Worm (Caenorhabditis elegans) whole organism, dauer: Measurements from ENCODE around the gene cht-1.

Experiments
- unc-62 ChIP-seq: sonication (generic microtip); optimal IDR thresholded peaks from 2 replicates; lab custom pipeline; 2017; ENCODE audit warnings: missing biosample characterization, missing genetic modification reagents, missing genetic modification characterization

The cht-1 gene

DNA sequence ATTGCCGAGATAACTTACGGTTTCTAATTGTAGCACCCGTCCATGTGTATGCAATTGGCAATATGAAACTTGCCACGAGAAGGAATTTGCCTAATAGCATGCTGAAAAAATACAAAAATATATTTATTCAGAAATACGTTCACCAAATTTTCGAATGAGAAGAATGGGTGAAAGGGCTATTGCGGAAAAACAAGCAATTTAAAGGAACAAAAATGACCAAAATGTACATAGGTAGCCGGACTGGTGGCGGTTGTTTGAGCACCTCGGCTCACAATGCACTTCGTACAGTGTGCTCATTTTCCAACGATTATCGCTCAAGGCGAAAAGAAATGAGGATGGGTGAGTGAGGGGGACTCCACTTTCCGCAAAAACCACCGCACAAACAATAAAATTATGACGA is at the start of gene cht-1:
Gene cht-1 (minus strand): TSS at position 101 of the 400 bp plus-strand sequence.
- TF ChIP-seq unc-62 (GFP tag; lab: Kevin White, UChicago) = no peak

DNA sequence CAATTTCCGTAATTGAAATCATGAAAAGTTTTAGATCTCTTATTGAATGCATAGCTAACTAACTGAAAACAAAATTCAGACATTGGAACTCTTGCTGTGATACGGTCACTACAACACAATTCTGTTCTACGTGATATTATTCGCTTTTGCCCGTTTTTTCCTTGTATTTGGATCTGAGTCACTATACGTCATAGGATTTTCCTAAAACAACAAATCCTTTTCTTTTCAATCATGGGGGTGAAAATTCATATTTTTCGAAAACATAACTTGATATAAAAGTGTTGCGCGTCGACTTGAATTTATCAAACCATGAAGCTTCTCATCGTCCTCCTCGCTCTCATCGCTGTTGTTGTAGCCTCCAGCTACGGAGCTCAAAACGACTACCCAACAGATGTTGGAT is 46.2 kb upstream of the cht-1 start, which contains the start of gene ZK813.1:
Gene ZK813.1 (plus strand): TSS at position 301 of the 400 bp plus-strand sequence.
- no peak for TF ChIP-seq unc-62 (GFP tag; lab: Kevin White, UChicago)

DNA sequence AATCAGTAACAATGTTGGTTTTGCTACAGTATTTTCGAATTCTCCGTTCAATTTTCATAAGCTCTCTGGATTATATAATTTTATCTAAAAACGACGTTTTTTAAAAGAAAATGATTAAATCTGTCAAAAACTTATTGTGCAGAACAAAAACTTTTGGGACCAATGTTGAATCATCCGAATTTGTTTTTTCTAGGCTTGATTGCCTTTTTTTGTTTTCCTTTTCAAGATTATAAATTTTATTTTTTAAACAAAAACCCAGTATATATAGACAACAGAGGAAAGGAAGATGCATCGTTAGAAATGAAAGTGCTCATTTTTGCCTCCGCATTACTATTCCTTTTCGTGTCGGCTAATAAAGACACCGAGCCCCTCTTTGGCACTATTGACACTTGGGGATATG is 44.7 kb upstream of the cht-1 start, which contains the start of gene ZK813.7:
Gene ZK813.7 (plus strand): TSS at position 301 of the 400 bp plus-strand sequence.
- TF ChIP-seq unc-62 (GFP tag; lab: Kevin White, UChicago) = no peak

DNA sequence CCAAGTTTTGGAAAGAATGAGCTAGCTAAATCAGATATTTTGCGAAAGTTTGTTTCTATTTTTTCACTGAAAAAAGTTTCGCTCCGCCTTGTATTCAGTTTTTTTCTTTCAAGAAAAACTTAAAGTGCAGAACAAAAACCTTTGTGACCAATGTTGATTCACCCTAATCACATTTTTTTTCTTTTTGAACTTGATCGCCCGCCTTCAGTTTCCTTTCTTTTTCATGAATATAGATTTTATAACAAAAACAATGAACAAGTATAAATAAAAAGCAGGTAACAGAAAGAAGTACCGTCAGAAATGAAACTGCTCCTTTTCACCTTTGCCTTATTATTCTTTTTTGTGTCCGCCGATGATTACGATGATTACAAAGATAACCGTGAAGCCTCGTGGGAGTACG is 43.7 kb upstream of the cht-1 start, which contains the start of gene ZK813.2:
Gene ZK813.2 (plus strand): TSS at position 301 of the 400 bp plus-strand sequence.
- TF ChIP-seq unc-62 (GFP tag; lab: Kevin White, UChicago) = no peak

DNA sequence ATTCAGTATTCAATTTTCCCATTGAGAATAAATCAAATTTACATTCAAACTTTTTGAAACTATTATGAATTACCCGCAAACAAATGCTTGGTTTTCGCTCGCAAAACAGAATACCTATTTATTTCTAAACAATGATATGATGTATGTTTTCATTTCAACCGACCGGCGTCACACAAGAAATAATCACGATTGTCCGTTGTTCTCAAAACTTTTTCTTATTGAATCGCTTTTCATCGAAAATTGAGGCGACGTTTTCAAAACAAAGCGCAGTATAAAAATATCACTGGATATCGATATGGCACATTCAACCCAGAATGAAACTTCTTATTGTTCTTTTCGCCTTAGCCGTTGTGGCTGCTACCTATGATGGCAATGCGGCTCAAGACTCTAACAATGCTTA is 41.7 kb upstream of the cht-1 start, which contains the start of gene ZK813.3:
Gene ZK813.3 (plus strand): TSS at position 301 of the 400 bp plus-strand sequence.
- TF ChIP-seq unc-62 (GFP tag; lab: Kevin White, UChicago) = no peak

DNA sequence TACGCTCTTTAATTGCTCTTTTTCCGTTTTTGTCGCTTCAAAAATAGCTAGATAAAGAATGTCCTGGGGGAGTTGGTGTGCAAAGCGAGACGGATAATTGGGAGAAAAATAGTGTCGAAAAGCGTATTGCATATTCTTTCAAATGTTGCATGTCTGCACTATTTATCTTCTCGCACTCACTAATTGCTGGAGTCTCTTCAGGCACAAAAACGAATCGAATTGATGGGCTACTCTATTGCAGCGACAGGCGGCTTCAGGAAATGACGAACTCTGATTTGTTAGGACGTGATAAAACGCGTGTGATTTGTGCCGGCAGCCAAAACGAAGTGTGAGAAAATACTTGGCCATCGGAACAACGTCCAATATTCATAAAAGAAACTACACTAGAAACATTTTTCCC is 40.5 kb upstream of the cht-1 start:
- TF ChIP-seq unc-62 (GFP tag; lab: Kevin White, UChicago) = no peak

DNA sequence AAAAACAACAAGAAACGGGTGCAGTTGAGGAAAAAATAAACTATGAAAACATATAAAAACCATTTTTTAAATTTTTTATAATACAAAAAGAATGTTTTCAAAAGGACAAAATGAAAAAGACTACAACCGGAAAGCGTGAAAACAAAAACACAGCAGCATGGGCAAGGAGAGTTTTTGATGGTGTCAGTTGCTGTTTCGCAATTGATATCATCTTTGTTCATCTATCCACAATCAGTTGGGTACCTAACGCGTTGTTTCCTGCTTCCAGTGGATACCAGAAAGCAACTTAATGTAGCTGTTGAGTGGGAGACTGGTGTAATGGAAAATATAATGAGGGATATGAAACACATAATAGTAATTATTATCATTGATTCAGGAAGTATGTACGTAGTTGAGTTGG is 40.0 kb upstream of the cht-1 start:
- no peak for TF ChIP-seq unc-62 (GFP tag; lab: Kevin White, UChicago)

DNA sequence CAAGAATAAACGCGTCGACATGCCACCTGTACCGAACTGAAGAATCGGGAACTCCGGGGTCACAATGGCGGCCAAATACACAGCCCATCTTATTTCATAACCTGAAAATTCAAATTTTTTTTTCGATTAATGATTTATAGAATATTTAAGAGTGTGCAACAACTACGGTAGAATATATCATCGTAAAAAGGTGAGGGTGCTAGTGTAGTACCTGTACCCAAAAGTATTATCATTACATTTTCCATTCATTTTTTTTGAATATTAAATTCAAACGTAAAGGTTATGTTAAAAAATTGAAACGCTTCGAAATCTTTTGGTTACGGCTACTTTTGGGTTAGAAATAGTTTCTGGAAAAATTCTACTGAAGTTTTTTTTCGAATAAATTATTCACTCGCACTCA is 30.2 kb upstream of the cht-1 start, which contains the start of gene ZK813.4:
Gene ZK813.4 (minus strand): TSS at position 101 of the 400 bp plus-strand sequence.
- no peak for TF ChIP-seq unc-62 (GFP tag; lab: Kevin White, UChicago)

DNA sequence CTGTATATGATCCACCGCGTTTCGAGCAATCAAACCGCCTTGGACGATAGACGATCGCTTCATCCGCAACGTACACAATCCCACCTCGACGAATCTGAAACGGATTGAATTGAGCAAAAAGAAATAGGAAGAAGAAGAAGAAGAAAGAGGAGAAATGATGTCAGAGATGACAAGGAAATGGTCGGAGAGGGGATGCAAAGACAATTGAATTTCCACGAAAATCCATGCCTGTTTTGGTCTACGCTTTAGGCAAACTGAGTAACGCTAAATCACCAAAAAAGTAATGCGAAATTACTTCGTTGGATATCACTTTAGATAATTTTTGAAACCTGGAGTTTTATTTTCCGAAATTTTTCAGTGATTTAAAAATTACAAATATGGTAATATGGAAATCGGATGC is 29.3 kb upstream of the cht-1 start:
- no peak for TF ChIP-seq unc-62 (GFP tag; lab: Kevin White, UChicago)

DNA sequence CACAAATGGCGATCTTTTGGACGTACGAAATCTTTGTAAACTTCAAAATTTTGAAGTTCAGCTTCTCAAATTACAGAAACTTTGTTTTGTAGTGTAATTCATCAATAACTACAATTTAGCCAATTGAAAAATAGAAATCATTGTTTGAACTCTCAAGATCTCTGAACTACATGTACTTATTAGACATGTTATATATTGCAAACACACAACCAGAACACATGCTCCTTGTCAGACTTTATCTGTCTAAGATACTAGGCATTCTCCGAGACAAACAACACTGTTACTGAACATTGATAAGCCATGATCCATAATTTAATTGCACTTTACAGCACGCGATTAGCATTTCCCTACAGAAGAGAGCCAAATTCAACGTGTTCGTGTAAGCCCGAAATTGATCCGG is 24.7 kb upstream of the cht-1 start, which contains the start of gene ZK813.6:
Gene ZK813.6 (plus strand): TSS at position 301 of the 400 bp plus-strand sequence.
- no peak for TF ChIP-seq unc-62 (GFP tag; lab: Kevin White, UChicago)

DNA sequence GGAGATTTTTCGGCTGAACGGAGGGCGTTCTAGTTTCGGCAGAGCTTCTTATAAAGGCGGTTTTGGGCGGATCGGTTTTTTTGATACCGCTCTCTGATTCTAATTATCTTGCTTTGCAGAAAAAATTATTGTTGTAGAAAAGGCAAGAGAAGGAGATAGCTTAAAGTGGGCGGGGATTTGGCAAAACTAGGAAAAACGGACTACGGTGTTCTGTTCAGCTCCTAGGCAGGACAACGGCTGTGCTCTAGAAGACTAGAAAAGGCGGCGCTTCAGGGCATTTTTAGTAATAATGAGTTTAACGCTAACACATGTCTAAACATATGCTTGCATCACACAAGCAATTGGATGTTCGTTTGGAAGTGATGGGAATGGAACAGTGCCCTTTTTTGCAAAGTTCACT is 19.3 kb upstream of the cht-1 start, which contains the start of gene C04F6.7:
Gene C04F6.7 (minus strand): TSS at position 101 of the 400 bp plus-strand sequence.
- TF ChIP-seq unc-62 (GFP tag; lab: Kevin White, UChicago) = no peak

DNA sequence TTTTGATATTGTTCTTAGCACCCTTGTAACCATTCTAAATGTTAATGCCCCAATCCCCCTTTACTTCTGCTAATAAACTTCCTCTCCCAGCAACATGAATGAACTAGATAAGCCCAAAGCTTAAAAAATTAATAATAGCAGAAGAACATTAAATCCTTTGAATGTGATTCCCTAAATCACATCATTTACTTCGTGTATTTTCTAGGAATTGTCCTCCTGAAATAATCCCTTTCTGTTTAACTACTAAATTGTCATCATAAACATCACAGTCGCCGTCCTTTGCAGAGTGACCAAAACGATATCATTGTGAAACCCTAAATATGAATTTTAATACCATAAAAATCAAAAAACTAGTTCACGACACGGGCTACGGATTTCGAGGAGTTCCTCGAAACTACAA is 16.2 kb upstream of the cht-1 start:
- no peak for TF ChIP-seq unc-62 (GFP tag; lab: Kevin White, UChicago)

DNA sequence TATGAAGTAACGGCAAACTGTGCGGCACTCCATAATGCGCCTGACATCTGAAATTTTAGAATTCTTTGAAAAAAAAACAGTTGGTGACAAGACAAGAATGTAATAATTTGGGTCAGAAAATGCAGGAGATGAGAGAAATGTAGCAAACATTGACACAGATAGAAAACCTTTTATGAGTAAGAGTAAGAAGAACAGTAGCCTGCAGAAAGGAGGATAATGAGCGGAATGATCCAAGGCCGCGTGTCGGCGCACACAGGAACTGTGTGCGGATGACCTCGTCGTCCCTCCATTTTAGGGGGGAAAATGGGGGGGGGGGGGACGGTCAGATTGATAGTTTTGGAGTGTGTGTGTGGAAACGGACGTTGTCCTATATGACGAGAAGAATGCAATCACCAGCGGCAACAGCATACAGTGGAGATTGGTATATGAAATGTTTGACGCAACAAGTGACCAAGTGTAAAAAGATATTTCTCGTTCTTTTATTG is 14.9 kb upstream of the cht-1 start, which contains the start of gene dhs-27:
Gene dhs-27 (minus strand): TSS at position 51 of the 485 bp plus-strand sequence.
- TF ChIP-seq unc-62 (GFP tag; lab: Kevin White, UChicago) = no peak

DNA sequence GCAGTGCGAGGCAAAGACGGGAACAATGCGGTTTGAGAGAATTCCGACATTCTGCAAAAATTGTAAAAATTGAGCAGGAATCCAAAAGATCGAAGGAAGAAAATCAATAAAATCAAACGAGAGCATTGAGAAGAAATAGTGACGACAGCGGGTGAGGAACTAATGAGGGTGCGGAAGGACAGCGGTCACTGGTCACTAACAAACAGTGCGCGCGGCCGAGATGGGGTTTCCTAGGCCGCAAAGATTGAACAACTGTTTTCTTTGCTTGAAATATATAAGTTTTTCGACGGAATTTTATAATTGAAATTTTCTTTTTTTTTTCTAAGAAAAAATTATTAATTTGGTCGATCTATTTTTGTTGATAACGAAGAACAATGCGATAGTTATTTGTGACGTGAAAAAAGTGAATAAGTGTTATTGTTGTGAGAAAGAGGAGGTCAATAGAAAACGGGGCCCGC is 11.8 kb upstream of the cht-1 start, which contains the start of gene unc-78:
Gene unc-78 (minus strand): TSS at position 51 of the 458 bp plus-strand sequence.
- no peak for TF ChIP-seq unc-62 (GFP tag; lab: Kevin White, UChicago)

DNA sequence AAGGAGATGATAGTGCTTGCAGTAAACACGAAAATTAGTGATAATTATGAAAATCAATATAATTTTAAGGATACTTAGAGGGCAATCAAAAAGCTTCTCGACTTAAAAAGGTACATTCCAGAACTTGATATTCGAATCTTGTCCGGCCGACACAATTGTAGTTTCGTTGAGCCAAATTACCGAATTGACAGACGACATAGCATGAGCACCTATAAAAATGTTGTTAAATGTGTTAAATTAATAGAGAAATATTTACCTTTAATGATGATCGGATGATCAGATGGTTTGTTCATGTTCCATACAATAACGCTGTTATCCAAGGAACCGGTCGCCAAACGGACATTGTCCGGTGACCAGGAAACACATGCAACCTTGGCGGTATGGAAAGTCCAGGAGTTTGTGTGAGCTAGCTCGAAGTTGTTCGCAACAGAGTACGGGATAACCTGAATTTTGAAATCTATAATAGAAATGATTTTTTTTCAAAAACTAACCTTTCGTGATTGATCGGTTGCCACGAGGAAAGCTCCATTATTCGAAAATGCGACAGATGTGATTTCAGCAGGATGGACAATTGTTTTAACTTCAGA is 9.0 kb upstream of the cht-1 start:
- TF ChIP-seq unc-62 (GFP tag; lab: Kevin White, UChicago) = no peak

DNA sequence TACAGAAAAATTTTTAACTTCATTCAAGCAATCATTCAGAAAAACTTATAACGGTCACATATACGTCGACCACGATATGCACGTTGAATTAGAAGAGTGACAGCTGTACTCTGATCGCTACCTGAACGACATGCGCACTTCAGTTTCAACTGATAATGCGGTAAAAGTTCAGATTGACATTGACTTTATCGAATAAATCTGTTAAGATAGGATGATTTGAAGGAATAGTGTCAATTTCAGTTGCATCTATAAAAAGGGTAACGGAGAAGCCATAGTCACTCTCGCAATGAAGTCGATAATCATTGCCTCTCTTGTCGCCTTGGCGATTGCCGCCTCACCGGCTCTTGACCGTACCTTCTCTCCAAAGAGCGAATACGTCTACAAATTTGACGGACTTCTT is 3.4 kb upstream of the cht-1 start, which contains the start of gene vit-5:
Gene vit-5 (plus strand): TSS at position 277 of the 400 bp plus-strand sequence.
- TF ChIP-seq unc-62 (GFP tag; lab: Kevin White, UChicago) = no peak
